Worm (Caenorhabditis elegans) whole organism, L4 larva: Measurements from ENCODE around the gene Y49E10.10.

Source experiments
- F44E2.7 ChIP-seq: fragments of 200-800 bp; sonication (Bioruptor generic); IDR thresholded peaks from 2 replicates; pipeline ENCODE4 v2.1.2; 2022; ENCODE audit warnings: missing genetic modification characterization, missing compliant biosample characterization
- T26A8.4 ChIP-seq: fragments of 200-800 bp; sonication (Bioruptor generic); IDR thresholded peaks from 2 replicates; pipeline ENCODE4 v1.3.6; 2022; ENCODE audit warnings: missing genetic modification characterization, missing compliant biosample characterization
- Y5F2A.4 ChIP-seq: fragments of 200-800 bp; sonication (Bioruptor generic); optimal IDR thresholded peaks from 2 replicates; lab custom pipeline; 2018; ENCODE audit warnings: mild to moderate bottlenecking, missing genetic modification characterization, missing compliant biosample characterization
- ZK337.2 ChIP-seq: fragments of 200-800 bp; sonication (Bioruptor generic); IDR thresholded peaks from 2 replicates; pipeline ENCODE4 v1.3.6; 2022; ENCODE audit warnings: missing genetic modification reagents, missing genetic modification characterization, missing compliant biosample characterization
- aha-1 ChIP-seq: fragments of 150-350 bp; peaks from one replicate; lab custom pipeline; 2014; ENCODE audit warnings: missing biosample characterization, missing genetic modification characterization
- ama-1 ChIP-seq: fragments of 150-350 bp; optimal IDR thresholded peaks from 2 replicates; lab custom pipeline; 2014; ENCODE audit warnings: inconsistent platforms, mixed read lengths
- ceh-28 ChIP-seq: fragments of 150-350 bp; optimal IDR thresholded peaks from 2 replicates; lab custom pipeline; 2014; ENCODE audit warnings: missing biosample characterization, missing genetic modification reagents, missing genetic modification characterization
- ceh-32 ChIP-seq: sonication (generic microtip); optimal IDR thresholded peaks from 2 replicates; lab custom pipeline; 2016; ENCODE audit warnings: mild to moderate bottlenecking, missing genetic modification characterization, missing compliant biosample characterization; ENCODE audit not compliant: poor library complexity
- ceh-62 ChIP-seq: sonication (generic microtip); optimal IDR thresholded peaks from 2 replicates; lab custom pipeline; 2017; ENCODE audit warnings: missing biosample characterization, missing genetic modification characterization
- daf-16 ChIP-seq, 3 experiments: sonication (generic microtip); optimal IDR thresholded peaks; 2 replicates each; lab custom pipeline; 2016 to 2017; ENCODE audit warnings: missing genetic modification characterization in 3 of 3, missing genetic modification reagents in 3 of 3, mild to moderate bottlenecking in 2 of 3, missing compliant biosample characterization in 2 of 3, missing biosample characterization in 1 of 3, moderate library complexity in 1 of 3
- daf-8 ChIP-seq: fragments of 200-800 bp; sonication (Bioruptor generic); IDR thresholded peaks from 2 replicates; pipeline ENCODE4 v1.3.6; 2022; ENCODE audit warnings: missing genetic modification characterization, missing compliant biosample characterization
- dmd-6 ChIP-seq: fragments of 200-800 bp; sonication (Bioruptor generic); IDR thresholded peaks from 2 replicates; pipeline ENCODE4 v1.3.6; 2022; ENCODE audit warnings: missing genetic modification reagents, missing genetic modification characterization, missing compliant biosample characterization
- dve-1 ChIP-seq: sonication (generic microtip); optimal IDR thresholded peaks from 2 replicates; lab custom pipeline; 2017; ENCODE audit warnings: antibody characterized with exemption, mild to moderate bottlenecking, missing genetic modification characterization, missing compliant biosample characterization; ENCODE audit not compliant: insufficient read depth
- egl-27 ChIP-seq: sonication (generic microtip); optimal IDR thresholded peaks from 3 replicates; lab custom pipeline; 2017; ENCODE audit warnings: missing biosample characterization, missing genetic modification reagents, missing genetic modification characterization
- hif-1 ChIP-seq, 2 experiments: sonication (generic microtip); optimal IDR thresholded peaks; 2 replicates each; lab custom pipeline; 2016 to 2017; ENCODE audit warnings: missing compliant biosample characterization in 2 of 2, missing genetic modification characterization in 2 of 2, missing genetic modification reagents in 2 of 2, missing genotype in 2 of 2, mild to moderate bottlenecking in 1 of 2
- hlh-11 ChIP-seq: fragments of 200-800 bp; sonication (Bioruptor generic); optimal IDR thresholded peaks from 2 replicates; lab custom pipeline; 2018; ENCODE audit warnings: mild to moderate bottlenecking, missing genetic modification characterization, missing compliant biosample characterization
- lim-7 ChIP-seq: fragments of 200-800 bp; sonication (Bioruptor generic); IDR thresholded peaks from 2 replicates; pipeline ENCODE4 v1.3.6; 2022; ENCODE audit warnings: missing genetic modification characterization, missing compliant biosample characterization
- lin-1 ChIP-seq: fragments of 200-800 bp; sonication (Bioruptor generic); IDR thresholded peaks from 2 replicates; pipeline ENCODE4 v1.3.6; 2022; ENCODE audit warnings: missing genetic modification reagents, missing genetic modification characterization, missing compliant biosample characterization
- lin-13 ChIP-seq: fragments of 150-350 bp; optimal IDR thresholded peaks from 2 replicates; lab custom pipeline; 2014; ENCODE audit warnings: missing biosample characterization, missing genetic modification reagents, missing genetic modification characterization
- lin-15B ChIP-seq: fragments of 150-350 bp; sonication (generic microtip); optimal IDR thresholded peaks from 3 replicates; lab custom pipeline; 2014; ENCODE audit warnings: missing biosample characterization, missing genetic modification characterization
- lsy-2 ChIP-seq, 2 experiments: fragments of 150-350 bp in 1 of 2; sonication (generic microtip) in 1 of 2; optimal IDR thresholded peaks; 2 replicates each; lab custom pipeline; 2014 to 2017; ENCODE audit warnings: missing biosample characterization in 2 of 2, missing genetic modification characterization in 2 of 2
- mdt-29 ChIP-seq: fragments of 200-800 bp; sonication (Bioruptor generic); IDR thresholded peaks from 2 replicates; pipeline ENCODE4 v1.3.6; 2022; ENCODE audit warnings: missing genetic modification reagents, missing genetic modification characterization, missing compliant biosample characterization
- mxl-3 ChIP-seq: fragments of 200-800 bp; sonication (Bioruptor generic); optimal IDR thresholded peaks from 2 replicates; lab custom pipeline; 2018; ENCODE audit warnings: mild to moderate bottlenecking, missing genetic modification characterization, missing compliant biosample characterization
- nhr-237 ChIP-seq: sonication (generic microtip); optimal IDR thresholded peaks from 2 replicates; lab custom pipeline; 2017; ENCODE audit warnings: missing biosample characterization, missing genetic modification characterization
- nhr-25 ChIP-seq: sonication (generic microtip); optimal IDR thresholded peaks from 2 replicates; lab custom pipeline; 2017; ENCODE audit warnings: missing genetic modification characterization, mild to moderate bottlenecking, missing compliant biosample characterization, antibody characterized with exemption, moderate library complexity, borderline replicate concordance; ENCODE audit not compliant: insufficient read depth
- nhr-41 ChIP-seq: fragments of 200-800 bp; sonication (Bioruptor generic); IDR thresholded peaks from 2 replicates; pipeline ENCODE4 v1.3.6; 2022; ENCODE audit warnings: missing genetic modification reagents, missing genetic modification characterization, missing compliant biosample characterization
- nhr-42 ChIP-seq: fragments of 200-800 bp; sonication (Bioruptor generic); IDR thresholded peaks from 2 replicates; pipeline ENCODE4 v1.3.6; 2022; ENCODE audit warnings: missing genetic modification characterization, missing compliant biosample characterization
- nhr-48 ChIP-seq: sonication (generic microtip); optimal IDR thresholded peaks from 2 replicates; lab custom pipeline; 2016; ENCODE audit warnings: mild to moderate bottlenecking, missing genetic modification characterization, missing compliant biosample characterization
- pha-4 ChIP-seq, 2 experiments: fragments of 150-350 bp in 1 of 2; fragments of 200-800 bp in 1 of 2; sonication (Bioruptor generic) in 1 of 2; IDR thresholded peaks in 1 of 2; optimal IDR thresholded peaks in 1 of 2; 2 replicates each; pipeline versions ENCODE4 v1.3.6 to Lab custom; 2014 to 2022; ENCODE audit warnings: missing genetic modification characterization in 2 of 2, missing genetic modification reagents in 2 of 2, missing biosample characterization in 1 of 2, missing compliant biosample characterization in 1 of 2
- rbr-2 ChIP-seq: sonication (generic microtip); optimal IDR thresholded peaks from 2 replicates; lab custom pipeline; 2016; ENCODE audit warnings: missing genotype, missing genetic modification characterization, missing compliant biosample characterization
- saeg-2 ChIP-seq: fragments of 200-800 bp; sonication (Bioruptor generic); IDR thresholded peaks from 2 replicates; pipeline ENCODE4 v1.3.6; 2022; ENCODE audit warnings: missing genetic modification reagents, missing genetic modification characterization, missing compliant biosample characterization
- sdz-12 ChIP-seq: fragments of 200-800 bp; sonication (Bioruptor generic); optimal IDR thresholded peaks from 2 replicates; lab custom pipeline; 2018; ENCODE audit warnings: mild to moderate bottlenecking, missing genetic modification characterization, missing compliant biosample characterization
- spr-3 ChIP-seq: fragments of 200-800 bp; sonication (Bioruptor generic); optimal IDR thresholded peaks from 2 replicates; lab custom pipeline; 2018; ENCODE audit warnings: mild to moderate bottlenecking, missing genetic modification characterization, missing compliant biosample characterization
- tag-97 ChIP-seq: fragments of 200-800 bp; sonication (Bioruptor generic); IDR thresholded peaks from 2 replicates; pipeline ENCODE4 v1.3.6; 2022; ENCODE audit warnings: missing genetic modification characterization, missing compliant biosample characterization
- tra-1 ChIP-seq: fragments of 200-800 bp; sonication (Bioruptor generic); IDR thresholded peaks from 2 replicates; pipeline ENCODE4 v1.3.6; 2022; ENCODE audit warnings: missing genetic modification reagents, missing genetic modification characterization, missing compliant biosample characterization
- unc-62 ChIP-seq, 3 experiments: fragments of 150-350 bp in 1 of 3; sonication (generic microtip); optimal IDR thresholded peaks in 2 of 3; peaks in 1 of 3; 1 replicate in 1 of 3; 2 replicates in 2 of 3; lab custom pipeline; 2014 to 2017; ENCODE audit warnings: missing biosample characterization in 3 of 3, missing genetic modification characterization in 3 of 3, missing genetic modification reagents in 3 of 3, missing genotype in 1 of 3
- zfp-2 ChIP-seq: sonication (generic microtip); optimal IDR thresholded peaks from 2 replicates; lab custom pipeline; 2016; ENCODE audit warnings: mild to moderate bottlenecking, missing genetic modification characterization, missing compliant biosample characterization
- zip-11 ChIP-seq: fragments of 200-800 bp; sonication (Bioruptor generic); IDR thresholded peaks from 2 replicates; pipeline ENCODE4 v1.3.6; 2022; ENCODE audit warnings: missing genetic modification characterization, missing compliant biosample characterization
- ztf-11 ChIP-seq: fragments of 150-350 bp; optimal IDR thresholded peaks from 2 replicates; lab custom pipeline; 2014; ENCODE audit warnings: missing biosample characterization, missing genetic modification characterization
- ztf-7 ChIP-seq: fragments of 150-350 bp; optimal IDR thresholded peaks from 2 replicates; lab custom pipeline; 2014; ENCODE audit warnings: missing biosample characterization, missing genetic modification characterization

Y49E10.10 gene

ce11 chrIII:12411668-12412067 lies 16.4 kb downstream of the Y49E10.10 start:
- TF ChIP-seq zfp-2 (tag; lab: Kevin White, UChicago), result no peak
- no peak for TF ChIP-seq ztf-7 (tag; lab: Kevin White, UChicago)
- TF ChIP-seq ceh-32, result no peak
- TF ChIP-seq aha-1 (tag; lab: Kevin White, UChicago), result peak; percentile 15
- TF ChIP-seq ztf-11 (tag; lab: Kevin White, UChicago), result no peak
- TF ChIP-seq nhr-237 (tag; lab: Kevin White, UChicago), result no peak
- TF ChIP-seq ceh-28 (tag; lab: Kevin White, UChicago), result peak; percentile 92
- no peak for TF ChIP-seq nhr-48 (tag; lab: Kevin White, UChicago)

- TF ChIP-seq lim-7 (GFP tag; lab: Robert Waterston, UW) (no peak), tra-1 (GFP tag; lab: Robert Waterston, UW) (no peak), lin-13 (GFP tag; lab: Kevin White, UChicago) (no peak)
Observed at ce11 chrIII:12414533-12414932, 19.3 kb downstream of the Y49E10.10 start.

ce11 chrIII:12420256-12420655 lies 25.0 kb downstream of the Y49E10.10 start:
- no peak for TF ChIP-seq lim-7 (GFP tag; lab: Robert Waterston, UW)
- TF ChIP-seq lsy-2 (tag; optimal IDR thresholded peaks at IDR 0.05; lab: Kevin White, UChicago), result no peak
- no peak for TF ChIP-seq F44E2.7 (GFP tag; lab: Robert Waterston, UW)
- TF ChIP-seq mxl-3 (GFP tag; lab: Kevin White, UChicago), result no peak
- no peak for TF ChIP-seq egl-27
- TF ChIP-seq ceh-62 (tag; lab: Kevin White, UChicago), result no peak
- no peak for TF ChIP-seq lin-15B (tag; lab: Kevin White, UChicago)
- TF ChIP-seq ztf-11 (tag; lab: Kevin White, UChicago), result no peak
- no peak for TF ChIP-seq tra-1 (GFP tag; lab: Robert Waterston, UW)
- no peak for TF ChIP-seq nhr-25 (tag; lab: Kevin White, UChicago)
- TF ChIP-seq lin-1, result no peak
- TF ChIP-seq, all 104 proteins: peak for 0

- no peak for TF ChIP-seq pha-4 (GFP tag; IDR thresholded peaks at IDR 0.05; lab: Robert Waterston, UW)
- peak; percentile 42 for TF ChIP-seq pha-4 (tag; optimal IDR thresholded peaks at IDR 0.05; lab: Kevin White, UChicago)
- no peak for TF ChIP-seq daf-16 (GFP tag; optimal IDR thresholded peaks at IDR 0.05; lab: Kevin White, UChicago)
- TF ChIP-seq daf-16 (tag; optimal IDR thresholded peaks at IDR 0.05; lab: Kevin White, UChicago), result peak; percentile 33
- no peak for TF ChIP-seq lin-15B (tag; lab: Kevin White, UChicago)
Observed at ce11 chrIII:12421708-12422107, 26.4 kb downstream of the Y49E10.10 start, which contains the start of gene tat-1. tat-1 (minus strand) TSS chrIII:12421718.

ce11 chrIII:12424066-12424465 lies 28.8 kb downstream of the Y49E10.10 start:
- no peak for TF ChIP-seq nhr-237 (tag; lab: Kevin White, UChicago)
- TF ChIP-seq nhr-41 (GFP tag; lab: Robert Waterston, UW), result no peak
- TF ChIP-seq unc-62 (GFP tag; optimal IDR thresholded peaks at IDR 0.05 in 1 of 2; lab: Kevin White, UChicago), result peak in 1 of 2 experiments; percentile 7
- TF ChIP-seq unc-62 (tag; optimal IDR thresholded peaks at IDR 0.05; lab: Kevin White, UChicago), result no peak
- no peak for TF ChIP-seq Y5F2A.4 (GFP tag; lab: Kevin White, UChicago)
- TF ChIP-seq zip-11 (GFP tag; lab: Robert Waterston, UW), result no peak
- TF ChIP-seq dve-1, result peak; percentile 72
- TF ChIP-seq pha-4 (GFP tag; IDR thresholded peaks at IDR 0.05; lab: Robert Waterston, UW), result no peak
- peak; percentile 63 for TF ChIP-seq pha-4 (tag; optimal IDR thresholded peaks at IDR 0.05; lab: Kevin White, UChicago)
- TF ChIP-seq hlh-11 (tag; lab: Kevin White, UChicago), result peak; percentile 66
- no peak for TF ChIP-seq spr-3 (GFP tag; lab: Kevin White, UChicago)
- no peak for TF ChIP-seq mdt-29 (GFP tag; lab: Robert Waterston, UW)
- TF ChIP-seq tag-97 (GFP tag; lab: Robert Waterston, UW), result no peak
- TF ChIP-seq sdz-12 (GFP tag; lab: Kevin White, UChicago), result no peak
- TF ChIP-seq ama-1 (lab: Kevin White, UChicago), result no peak
- TF ChIP-seq rbr-2 (tag; lab: Kevin White, UChicago), result no peak
- TF ChIP-seq T26A8.4, result no peak
- no peak for TF ChIP-seq nhr-25 (tag; lab: Kevin White, UChicago)
- TF ChIP-seq saeg-2 (GFP tag; lab: Robert Waterston, UW), result no peak
- no peak for TF ChIP-seq nhr-42
- TF ChIP-seq hif-1 (tag; optimal IDR thresholded peaks at IDR 0.05; lab: Kevin White, UChicago), result no peak
- no peak for TF ChIP-seq ZK337.2
- no peak for TF ChIP-seq daf-8
- peak; percentile 68 for TF ChIP-seq dmd-6 (GFP tag; lab: Robert Waterston, UW)
- TF ChIP-seq lsy-2 (tag; optimal IDR thresholded peaks at IDR 0.05; lab: Kevin White, UChicago), result peak in 1 of 2 experiments; percentile 44
- TF ChIP-seq lin-1, result no peak
- no peak for TF ChIP-seq tra-1 (GFP tag; lab: Robert Waterston, UW)
